Fruit fly (Drosophila melanogaster) whole organism, wandering third instar larva: ENCODE data around the gene Fur1.

Source experiments
- Abd-B ChIP-seq: fragments of >200 bp; optimal IDR thresholded peaks from 2 replicates; lab custom pipeline; 2017; ENCODE audit warnings: missing biosample characterization, missing genetic modification characterization
- CG32264 ChIP-seq: fragments of 200-800 bp; sonication (Bioruptor generic); optimal IDR thresholded peaks from 2 replicates; lab custom pipeline; 2016; ENCODE audit warnings: missing biosample characterization, missing genetic modification characterization
- CG9705 ChIP-seq: fragments of 200-800 bp; sonication (Bioruptor generic); optimal IDR thresholded peaks from 2 replicates; lab custom pipeline; 2018; ENCODE audit warnings: missing biosample characterization, mild to moderate bottlenecking, missing genetic modification characterization
- Dfd ChIP-seq: fragments of >200 bp; optimal IDR thresholded peaks from 2 replicates; lab custom pipeline; 2017; ENCODE audit warnings: missing biosample characterization, missing genetic modification characterization
- Dif ChIP-seq: fragments of 200-275, 200-300 bp; sonication (Bioruptor generic); optimal IDR thresholded peaks from 2 replicates; lab custom pipeline; 2018; ENCODE audit warnings: missing biosample characterization, missing genetic modification characterization; ENCODE audit not compliant: partially characterized antibody
- GATAd ChIP-seq: sonication (Bioruptor generic); optimal IDR thresholded peaks from 2 replicates; lab custom pipeline; 2016; ENCODE audit warnings: missing biosample characterization, missing genetic modification characterization
- HLH106 ChIP-seq: fragments of 200-800 bp; optimal IDR thresholded peaks from 3 replicates; lab custom pipeline; 2019; ENCODE audit warnings: missing biosample characterization, mild to moderate bottlenecking, missing genetic modification characterization, moderate library complexity
- Hr78 ChIP-seq: fragments of >200 bp; optimal IDR thresholded peaks from 2 replicates; lab custom pipeline; 2017; ENCODE audit warnings: missing biosample characterization, missing genetic modification characterization
- Hr83 ChIP-seq: fragments of 200-300 bp; sonication (Bioruptor generic); optimal IDR thresholded peaks from 2 replicates; lab custom pipeline; 2016; ENCODE audit warnings: missing biosample characterization, mild to moderate bottlenecking, missing genetic modification characterization, moderate library complexity; ENCODE audit not compliant: poor library complexity, severe bottlenecking
- Jra ChIP-seq: sonication (Bioruptor generic); optimal IDR thresholded peaks from 2 replicates; lab custom pipeline; 2016; ENCODE audit warnings: missing biosample characterization, missing genetic modification characterization
- N ChIP-seq: fragments of >200 bp; optimal IDR thresholded peaks from 2 replicates; lab custom pipeline; 2018; ENCODE audit warnings: missing biosample characterization, missing external identifiers, missing genetic modification characterization
- OdsH ChIP-seq: fragments of 200-800 bp; sonication (Bioruptor generic); optimal IDR thresholded peaks from 2 replicates; lab custom pipeline; 2016; ENCODE audit warnings: missing biosample characterization, mild to moderate bottlenecking, missing genetic modification characterization
- Rel ChIP-seq, 2 experiments: fragments of 200-800 bp; sonication (Bioruptor generic) in 1 of 2; optimal IDR thresholded peaks; 2 replicates in 1 of 2; 3 replicates in 1 of 2; lab custom pipeline; 2016 to 2019; ENCODE audit warnings: mild to moderate bottlenecking in 2 of 2, missing biosample characterization in 2 of 2, missing genetic modification characterization in 2 of 2, moderate library complexity in 1 of 2
- Sp1 ChIP-seq: fragments of 200-800 bp; sonication (Bioruptor generic); optimal IDR thresholded peaks from 3 replicates; lab custom pipeline; 2019; ENCODE audit warnings: missing biosample characterization, mild to moderate bottlenecking, missing genetic modification characterization, moderate library complexity
- Vsx2 ChIP-seq: fragments of 200-300, 225-300 bp; sonication (Bioruptor generic); optimal IDR thresholded peaks from 2 replicates; lab custom pipeline; 2018; ENCODE audit warnings: missing biosample characterization, missing genetic modification characterization; ENCODE audit not compliant: partially characterized antibody
- br ChIP-seq: fragments of 200-800 bp; sonication (Bioruptor generic); optimal IDR thresholded peaks from 2 replicates; lab custom pipeline; 2016; ENCODE audit warnings: missing biosample characterization, missing genetic modification characterization
- brk ChIP-seq: fragments of 200-800 bp; sonication (Bioruptor generic); optimal IDR thresholded peaks from 2 replicates; lab custom pipeline; 2016; ENCODE audit warnings: missing biosample characterization, mild to moderate bottlenecking, missing genetic modification characterization
- dl ChIP-seq, 2 experiments: fragments of 175-275, 200-275 bp in 1 of 2; fragments of 200-275 bp in 1 of 2; sonication (Bioruptor generic); optimal IDR thresholded peaks; lab custom pipeline; 2018; ENCODE audit warnings: mild to moderate bottlenecking in 2 of 2, missing biosample characterization in 2 of 2, missing genetic modification characterization in 2 of 2, moderate library complexity in 2 of 2; ENCODE audit not compliant: partially characterized antibody in 2 of 2, insufficient read depth in 1 of 2
- dmrt93B ChIP-seq: fragments of 200-800 bp; sonication (Bioruptor generic); optimal IDR thresholded peaks from 2 replicates; lab custom pipeline; 2018; ENCODE audit warnings: missing biosample characterization, mild to moderate bottlenecking, missing genetic modification characterization
- dsf ChIP-seq: sonication (Bioruptor generic); optimal IDR thresholded peaks from 2 replicates; lab custom pipeline; 2016; ENCODE audit warnings: missing biosample characterization, missing genetic modification characterization, borderline replicate concordance
- ey ChIP-seq: fragments of 200-800 bp; sonication (Bioruptor generic); optimal IDR thresholded peaks from 2 replicates; lab custom pipeline; 2016; ENCODE audit warnings: missing biosample characterization, missing genetic modification characterization
- foxo ChIP-seq, 2 experiments: fragments of 200-800 bp; sonication (Bioruptor generic); optimal IDR thresholded peaks; 2 replicates in 1 of 2; 3 replicates in 1 of 2; lab custom pipeline; 2016 to 2017; ENCODE audit warnings: missing biosample characterization in 2 of 2, missing genetic modification characterization in 2 of 2
- h ChIP-seq: fragments of 200-800 bp; sonication (Bioruptor generic); optimal IDR thresholded peaks from 3 replicates; lab custom pipeline; 2016; ENCODE audit warnings: missing biosample characterization, mild to moderate bottlenecking, missing genetic modification characterization
- jim ChIP-seq: fragments of 175-275, 200-325 bp; sonication (Bioruptor generic); optimal IDR thresholded peaks from 2 replicates; lab custom pipeline; 2016; ENCODE audit warnings: missing biosample characterization, mild to moderate bottlenecking, missing genetic modification characterization
- lola ChIP-seq: fragments of >200 bp; optimal IDR thresholded peaks from 2 replicates; lab custom pipeline; 2017; ENCODE audit warnings: missing biosample characterization, missing genetic modification characterization
- psq ChIP-seq: fragments of 200-800 bp; sonication (Bioruptor generic); optimal IDR thresholded peaks from 3 replicates; lab custom pipeline; 2017; ENCODE audit warnings: missing biosample characterization, mild to moderate bottlenecking, missing genetic modification characterization, moderate library complexity
- rgr ChIP-seq: fragments of 200-800 bp; sonication (Bioruptor generic); optimal IDR thresholded peaks from 3 replicates; lab custom pipeline; 2016; ENCODE audit warnings: missing biosample characterization, mild to moderate bottlenecking, missing genetic modification characterization
- tai ChIP-seq: sonication (Bioruptor generic); optimal IDR thresholded peaks from 2 replicates; lab custom pipeline; 2016; ENCODE audit warnings: missing biosample characterization, missing genetic modification characterization

Gene Fur1

DNA sequence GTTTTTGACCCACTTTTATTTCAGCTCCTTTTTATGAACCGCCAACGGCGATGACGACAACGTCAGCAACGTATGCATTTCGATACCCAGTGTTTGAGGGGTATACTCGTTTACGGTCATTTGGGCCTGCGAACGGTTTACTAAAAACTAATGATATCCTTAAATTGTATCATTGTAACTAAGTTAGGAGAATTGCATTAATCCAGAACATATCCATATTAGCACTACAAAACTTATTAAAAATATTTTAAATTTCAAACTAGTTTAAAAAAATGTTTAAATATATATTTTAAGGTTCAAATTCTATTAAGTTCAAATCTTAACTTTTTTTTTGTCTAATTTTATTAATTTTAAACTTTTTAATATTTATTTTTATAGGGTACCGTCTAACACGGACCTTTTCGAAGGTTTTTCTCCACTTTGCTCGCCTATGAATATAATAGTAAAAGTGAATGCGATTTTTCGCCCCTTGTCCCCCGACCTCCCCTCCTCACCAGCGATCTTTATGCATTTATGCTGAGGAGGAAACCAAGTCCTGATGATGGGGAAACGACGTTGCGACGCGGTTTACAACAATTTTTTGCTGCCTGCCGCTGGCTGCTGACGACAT, 13.6 kb downstream of the Fur1 start:
- TF ChIP-seq brk (no peak), rgr (peak; percentile 14), h (peak; percentile 25), OdsH (GFP tag; lab: Kevin White, UChicago) (peak; percentile 15)

dm6 chr3R:25457097-25457496, 15.8 kb downstream of the Fur1 start:
- no peak for TF ChIP-seq br
- no peak for TF ChIP-seq ey (GFP tag; lab: Kevin White, UChicago)
- TF ChIP-seq Abd-B (GFP tag; lab: Kevin White, UChicago): no peak
- no peak for TF ChIP-seq HLH106 (tag; lab: Kevin White, UChicago)
- TF ChIP-seq psq (GFP tag; lab: Kevin White, UChicago): no peak
- no peak for TF ChIP-seq Rel (GFP tag; optimal IDR thresholded peaks at IDR 0.05; lab: Kevin White, UChicago)
- TF ChIP-seq Rel (tag; optimal IDR thresholded peaks at IDR 0.05; lab: Kevin White, UChicago): peak; percentile 2
- no peak for TF ChIP-seq h
- no peak for TF ChIP-seq Dfd (GFP tag; lab: Kevin White, UChicago)
- no peak for TF ChIP-seq CG9705 (GFP tag; lab: Kevin White, UChicago)

dm6 chr3R:25453150-25453680, 19.6 kb downstream of the Fur1 start:
- peak; percentile 47 for TF ChIP-seq tai
- no peak for TF ChIP-seq Jra
- TF ChIP-seq GATAd (GFP tag; lab: Kevin White, UChicago): no peak
- TF ChIP-seq lola (GFP tag; lab: Kevin White, UChicago): no peak
- TF ChIP-seq rgr: peak; percentile 4
- TF ChIP-seq OdsH (GFP tag; lab: Kevin White, UChicago): peak; percentile 30
- peak; percentile 12 for TF ChIP-seq h
- no peak for TF ChIP-seq N
- no peak for TF ChIP-seq CG32264 (GFP tag; lab: Kevin White, UChicago)
- TF ChIP-seq Sp1: peak; percentile 26
- TF ChIP-seq CG9705 (GFP tag; lab: Kevin White, UChicago): peak; percentile 8
- TF ChIP-seq ey (GFP tag; lab: Kevin White, UChicago): no peak
- TF ChIP-seq dl (GFP tag; optimal IDR thresholded peaks at IDR 0.05; lab: Kevin White, UChicago; ENCODE audit: insufficient read depth in 1 of 2, partially characterized antibody in 2 of 2): no peak
- TF ChIP-seq dsf (GFP tag; lab: Kevin White, UChicago): no peak
- TF ChIP-seq foxo (GFP tag; optimal IDR thresholded peaks at IDR 0.05; lab: Kevin White, UChicago): no peak
- peak; percentile 23 for TF ChIP-seq psq (GFP tag; lab: Kevin White, UChicago)
- peak; percentile 23 for TF ChIP-seq br
- TF ChIP-seq Rel (GFP tag; optimal IDR thresholded peaks at IDR 0.05; lab: Kevin White, UChicago): no peak
- peak; percentile 41 for TF ChIP-seq Rel (tag; optimal IDR thresholded peaks at IDR 0.05; lab: Kevin White, UChicago)

DNA sequence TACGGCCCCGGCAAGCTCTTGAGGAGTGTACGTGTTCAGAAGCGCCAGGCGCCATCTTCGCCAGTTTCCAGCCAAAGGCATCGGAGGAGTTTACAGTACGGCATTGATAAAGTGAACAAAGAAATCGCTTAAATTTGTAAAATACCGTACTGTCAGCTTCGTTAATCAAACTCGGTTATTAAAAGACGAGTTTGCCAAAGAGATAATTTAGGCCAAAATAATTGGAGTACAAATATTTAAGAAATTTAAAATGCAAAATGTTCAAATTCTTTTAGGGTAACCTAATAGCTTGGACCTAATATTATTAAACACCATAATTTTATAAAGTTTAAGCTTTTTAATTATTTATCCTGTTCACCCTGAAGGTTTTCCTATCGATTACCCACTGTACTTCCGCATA, 21.0 kb downstream of the Fur1 start:
- TF ChIP-seq psq (GFP tag; lab: Kevin White, UChicago): no peak
- no peak for TF ChIP-seq N

DNA sequence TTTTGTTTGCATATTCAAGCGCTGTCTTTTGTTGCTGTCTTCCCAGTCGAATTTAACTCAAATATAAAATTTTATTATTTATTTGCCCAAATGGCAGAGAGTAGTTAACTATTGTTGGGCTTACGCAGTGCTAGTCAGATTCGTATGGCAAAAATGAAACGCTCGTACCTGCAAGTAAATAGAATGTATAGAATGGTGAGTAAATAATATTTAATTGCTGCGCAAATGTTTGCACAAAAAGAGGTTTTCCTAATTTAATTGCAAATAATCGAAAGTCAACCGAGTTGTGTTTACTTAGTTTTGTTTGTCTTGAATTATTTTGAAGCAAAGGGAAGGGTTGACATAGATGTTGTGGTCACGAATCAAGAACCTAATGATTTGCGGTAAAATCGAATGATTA, 24.1 kb downstream of the Fur1 start:
- TF ChIP-seq dmrt93B (GFP tag; lab: Kevin White, UChicago) (no peak), foxo (GFP tag; optimal IDR thresholded peaks at IDR 0.05; lab: Kevin White, UChicago) (no peak), h (no peak), HLH106 (tag; lab: Kevin White, UChicago) (no peak), Dif (GFP tag; lab: Kevin White, UChicago) (no peak), psq (GFP tag; lab: Kevin White, UChicago) (no peak), Hr78 (no peak), Sp1 (no peak), OdsH (GFP tag; lab: Kevin White, UChicago) (no peak), GATAd (GFP tag; lab: Kevin White, UChicago) (no peak), dsf (GFP tag; lab: Kevin White, UChicago) (no peak)

- TF ChIP-seq CG32264 (GFP tag; lab: Kevin White, UChicago) (no peak), foxo (GFP tag; optimal IDR thresholded peaks at IDR 0.05; lab: Kevin White, UChicago) (no peak), rgr (no peak), dsf (GFP tag; lab: Kevin White, UChicago) (no peak), CG9705 (GFP tag; lab: Kevin White, UChicago) (no peak), Dif (GFP tag; lab: Kevin White, UChicago) (no peak), h (peak; percentile 13), psq (GFP tag; lab: Kevin White, UChicago) (peak; percentile 13), N (no peak), Hr83 (GFP tag; lab: Kevin White, UChicago) (no peak), Vsx2 (GFP tag; lab: Kevin White, UChicago) (no peak), jim (GFP tag; lab: Kevin White, UChicago) (no peak)
Measured at dm6 chr3R:25448318-25448717, 24.5 kb downstream of the Fur1 start.
